Fruit fly (Drosophila melanogaster) whole organism, wandering third instar larva: ENCODE data around the gene Mco4.

ENCODE experiments used
- HLH106 ChIP-seq: fragments of 200-800 bp; optimal IDR thresholded peaks from 3 replicates; lab custom pipeline; 2019; ENCODE audit warnings: missing biosample characterization, mild to moderate bottlenecking, missing genetic modification characterization, moderate library complexity
- Hnf4 ChIP-seq: fragments of 200-800 bp; sonication (Bioruptor generic); optimal IDR thresholded peaks from 2 replicates; lab custom pipeline; 2016; ENCODE audit warnings: missing biosample characterization, mild to moderate bottlenecking, missing genetic modification characterization
- lola ChIP-seq: fragments of >200 bp; optimal IDR thresholded peaks from 2 replicates; lab custom pipeline; 2017; ENCODE audit warnings: missing biosample characterization, missing genetic modification characterization
- rgr ChIP-seq: fragments of 200-800 bp; sonication (Bioruptor generic); optimal IDR thresholded peaks from 3 replicates; lab custom pipeline; 2016; ENCODE audit warnings: missing biosample characterization, mild to moderate bottlenecking, missing genetic modification characterization
- usp ChIP-seq: fragments of >200 bp; optimal IDR thresholded peaks from 2 replicates; lab custom pipeline; 2017; ENCODE audit warnings: missing biosample characterization, missing genetic modification characterization
- woc ChIP-seq: sonication (Bioruptor generic); optimal IDR thresholded peaks from 2 replicates; lab custom pipeline; 2016; ENCODE audit warnings: missing biosample characterization, mild to moderate bottlenecking, missing genetic modification characterization

dm6 chrX:17804048-17804447 lies 51.9 kb downstream of the Mco4 start:
- TF ChIP-seq woc (GFP tag; lab: Kevin White, UChicago) (no peak), Hnf4 (GFP tag; lab: Kevin White, UChicago) (no peak), usp (GFP tag; lab: Kevin White, UChicago) (no peak), rgr (no peak), HLH106 (tag; lab: Kevin White, UChicago) (no peak), lola (GFP tag; lab: Kevin White, UChicago) (no peak)
